Fruit fly (Drosophila melanogaster) whole organism, embryonic: ENCODE measurements around the gene ND-30.

ENCODE experiments used
- Awh ChIP-seq: fragments of 200-800 bp; sonication (Bioruptor generic); IDR thresholded peaks from 2 replicates; pipeline ENCODE4, ENCODE4 v1.3.6; 2022; ENCODE audit warnings: missing biosample characterization, missing genetic modification characterization
- CG10979 ChIP-seq: fragments of 200-800 bp; sonication (Bioruptor generic); optimal IDR thresholded peaks from 2 replicates; lab custom pipeline; 2018; ENCODE audit warnings: missing biosample characterization, mild to moderate bottlenecking, missing genetic modification characterization, moderate library complexity
- CG11696 ChIP-seq: fragments of 200-800 bp; sonication (Bioruptor generic); IDR thresholded peaks from 2 replicates; pipeline ENCODE4 v1.3.6; 2022; ENCODE audit warnings: missing biosample characterization, missing genetic modification characterization
- CG13894 ChIP-seq: fragments of 200-800 bp; sonication (Bioruptor generic); optimal IDR thresholded peaks from 3 replicates; lab custom pipeline; 2018; ENCODE audit warnings: missing biosample characterization, mild to moderate bottlenecking, missing genetic modification characterization, moderate library complexity
- CG14710 ChIP-seq: fragments of 200-800 bp; sonication (Bioruptor generic); optimal IDR thresholded peaks from 3 replicates; lab custom pipeline; 2019; ENCODE audit warnings: missing biosample characterization, mild to moderate bottlenecking, missing genetic modification characterization, moderate library complexity
- CG15601 ChIP-seq: fragments of 200-800 bp; sonication (Bioruptor generic); optimal IDR thresholded peaks from 3 replicates; lab custom pipeline; 2019; ENCODE audit warnings: missing biosample characterization, mild to moderate bottlenecking, missing genetic modification characterization, moderate library complexity
- CG16815 ChIP-seq: fragments of 200-800 bp; sonication (Bioruptor generic); optimal IDR thresholded peaks from 3 replicates; lab custom pipeline; 2017; ENCODE audit warnings: missing biosample characterization, mild to moderate bottlenecking, missing genetic modification characterization
- CG1792 ChIP-seq: fragments of 200-800 bp; sonication (Bioruptor generic); optimal IDR thresholded peaks from 2 replicates; lab custom pipeline; 2016; ENCODE audit warnings: missing biosample characterization, missing genetic modification characterization
- CG18476 ChIP-seq: fragments of 200-800 bp; sonication (Bioruptor generic); optimal IDR thresholded peaks from 2 replicates; lab custom pipeline; 2016; ENCODE audit warnings: missing biosample characterization, mild to moderate bottlenecking, missing genetic modification characterization
- CG18619 ChIP-seq: fragments of 200-800 bp; sonication (Bioruptor generic); optimal IDR thresholded peaks from 3 replicates; lab custom pipeline; 2017; ENCODE audit warnings: missing biosample characterization, mild to moderate bottlenecking, missing genetic modification characterization
- CG2116 ChIP-seq: fragments of 200-800 bp; sonication (Bioruptor generic); optimal IDR thresholded peaks from 3 replicates; lab custom pipeline; 2018; ENCODE audit warnings: missing biosample characterization, mild to moderate bottlenecking, missing genetic modification characterization
- CG2202 ChIP-seq: fragments of 200-800 bp; sonication (Bioruptor generic); optimal IDR thresholded peaks from 2 replicates; lab custom pipeline; 2018; ENCODE audit warnings: missing biosample characterization, mild to moderate bottlenecking, missing genetic modification characterization
- CG3065 ChIP-seq: fragments of 200-800 bp; sonication (Bioruptor generic); optimal IDR thresholded peaks from 2 replicates; lab custom pipeline; 2016; ENCODE audit warnings: missing biosample characterization, missing genetic modification characterization
- CG3163 ChIP-seq: fragments of 200-800 bp; sonication (Bioruptor generic); optimal IDR thresholded peaks from 3 replicates; lab custom pipeline; 2016; ENCODE audit warnings: missing biosample characterization, missing genetic modification characterization
- CG32772 ChIP-seq: fragments of 200-800 bp; sonication (Bioruptor generic); IDR thresholded peaks from 2 replicates; pipeline ENCODE4 v1.3.6; 2022; ENCODE audit warnings: missing biosample characterization, missing genetic modification characterization
- CG3838 ChIP-seq: fragments of 200-800 bp; sonication (Bioruptor generic); optimal IDR thresholded peaks from 3 replicates; lab custom pipeline; 2016; ENCODE audit warnings: missing biosample characterization, missing genetic modification characterization
- CG4424 ChIP-seq: fragments of 200-800 bp; sonication (Bioruptor generic); optimal IDR thresholded peaks from 3 replicates; lab custom pipeline; 2016; ENCODE audit warnings: missing biosample characterization, missing genetic modification characterization
- CG5245 ChIP-seq: fragments of 200-800 bp; sonication (Bioruptor generic); optimal IDR thresholded peaks from 3 replicates; lab custom pipeline; 2016; ENCODE audit warnings: missing biosample characterization, missing genetic modification characterization
- CG8944 ChIP-seq: fragments of 200-800 bp; sonication (Bioruptor generic); optimal IDR thresholded peaks from 3 replicates; lab custom pipeline; 2016; ENCODE audit warnings: missing biosample characterization, missing genetic modification characterization
- CG9215 ChIP-seq: fragments of 200-800 bp; sonication (Bioruptor generic); IDR thresholded peaks from 2 replicates; pipeline ENCODE4 v1.3.6; 2022; ENCODE audit warnings: missing biosample characterization, missing genetic modification characterization
- CG9817 ChIP-seq: fragments of 200-800 bp; sonication (Bioruptor generic); optimal IDR thresholded peaks from 2 replicates; lab custom pipeline; 2018; ENCODE audit warnings: missing biosample characterization, mild to moderate bottlenecking, missing genetic modification characterization, moderate library complexity
- E2f2 ChIP-seq: fragments of 200-800 bp; sonication (Bioruptor generic); IDR thresholded peaks from 2 replicates; pipeline ENCODE4 v1.3.6; 2022; ENCODE audit warnings: missing biosample characterization, missing genetic modification characterization
- Eip74EF ChIP-seq, 2 experiments: fragments of 200-800 bp in 1 of 2; fragments of >200 bp in 1 of 2; sonication (Bioruptor generic) in 1 of 2; optimal IDR thresholded peaks; 2 replicates each; lab custom pipeline; 2017 to 2019; ENCODE audit warnings: missing biosample characterization in 2 of 2, missing genetic modification characterization in 2 of 2, mild to moderate bottlenecking in 1 of 2, moderate library complexity in 1 of 2
- Gsc ChIP-seq: fragments of 200-800 bp; sonication (Bioruptor generic); IDR thresholded peaks from 2 replicates; pipeline ENCODE4 v1.3.6; 2022; ENCODE audit warnings: missing biosample characterization, missing genetic modification characterization
- Lim3 ChIP-seq: fragments of 200-800 bp; sonication (Bioruptor generic); IDR thresholded peaks from 2 replicates; pipeline ENCODE4 v1.3.6; 2022; ENCODE audit warnings: missing biosample characterization, missing genetic modification characterization
- Spps ChIP-seq: fragments of 200-800 bp; sonication (Bioruptor generic); optimal IDR thresholded peaks from 2 replicates; lab custom pipeline; 2018; ENCODE audit warnings: missing biosample characterization, mild to moderate bottlenecking, missing genetic modification characterization
- ato ChIP-seq: fragments of 200-800 bp; sonication (Bioruptor generic); IDR thresholded peaks from 2 replicates; pipeline ENCODE4 v1.3.6; 2022; ENCODE audit warnings: missing biosample characterization, missing genetic modification characterization; ENCODE audit not compliant: partially characterized antibody
- br ChIP-seq: fragments of >200 bp; optimal IDR thresholded peaks from 2 replicates; lab custom pipeline; 2017
- crc ChIP-seq: fragments of 200-800 bp; sonication (Bioruptor generic); optimal IDR thresholded peaks from 2 replicates; lab custom pipeline; 2016; ENCODE audit warnings: missing biosample characterization, missing genetic modification characterization
- dysf ChIP-seq: fragments of 200-800 bp; sonication (Bioruptor generic); IDR thresholded peaks from 3 replicates; pipeline ENCODE4 v1.3.6; 2022; ENCODE audit warnings: missing biosample characterization, missing genetic modification characterization
- ems ChIP-seq: fragments of 200-800 bp; sonication (Bioruptor generic); optimal IDR thresholded peaks from 3 replicates; lab custom pipeline; 2016; ENCODE audit warnings: missing biosample characterization, missing genetic modification characterization
- ham ChIP-seq: fragments of 200-800 bp; sonication (Bioruptor generic); IDR thresholded peaks from 2 replicates; pipeline ENCODE4 v1.3.6; 2022; ENCODE audit warnings: missing biosample characterization, missing genetic modification characterization
- hbn ChIP-seq: fragments of 200-800 bp; sonication (Bioruptor generic); IDR thresholded peaks from 2 replicates; pipeline ENCODE4 v1.3.6; 2022; ENCODE audit warnings: missing biosample characterization, missing genetic modification characterization; ENCODE audit not compliant: partially characterized antibody
- maf-S ChIP-seq: fragments of 200-800 bp; sonication (Bioruptor generic); optimal IDR thresholded peaks from 2 replicates; lab custom pipeline; 2016; ENCODE audit warnings: missing biosample characterization, missing genetic modification characterization
- repo ChIP-seq: fragments of 200-800 bp; sonication (Bioruptor generic); optimal IDR thresholded peaks from 2 replicates; lab custom pipeline; 2016; ENCODE audit warnings: missing biosample characterization, missing genetic modification characterization
- row ChIP-seq: fragments of 200-800 bp; sonication (Bioruptor generic); IDR thresholded peaks from 3 replicates; pipeline ENCODE4 v1.3.6; 2022; ENCODE audit warnings: missing biosample characterization, missing genetic modification characterization
- sqz ChIP-seq: fragments of 200-800 bp; sonication (Bioruptor generic); optimal IDR thresholded peaks from 3 replicates; lab custom pipeline; 2018; ENCODE audit warnings: missing biosample characterization, mild to moderate bottlenecking, missing genetic modification characterization
- ttk ChIP-seq: fragments of 200-800 bp; sonication (Bioruptor generic); IDR thresholded peaks from 2 replicates; pipeline ENCODE4 v2.1.2; 2022; ENCODE audit warnings: missing biosample characterization, missing genetic modification characterization

ND-30 gene

dm6 chr3L:3208895-3209294, 49.5 kb upstream of the ND-30 start, which contains the start of the genes CG32269 and CG32270 (continued):
- no peak for TF ChIP-seq CG10979
- TF ChIP-seq Spps (tag; lab: Kevin White, UChicago): no peak
- TF ChIP-seq CG18619 (GFP tag; lab: Kevin White, UChicago): peak; percentile 3
- no peak for TF ChIP-seq CG11696

- TF ChIP-seq row (GFP tag; lab: Robert Waterston, UW) (no peak), Lim3 (GFP tag; lab: Robert Waterston, UW) (no peak), sqz (GFP tag; lab: Kevin White, UChicago) (no peak), CG5245 (no peak), dysf (GFP tag; lab: Robert Waterston, UW) (no peak), CG9817 (tag; lab: Kevin White, UChicago) (no peak), CG4424 (GFP tag; lab: Kevin White, UChicago) (no peak), CG13894 (tag; lab: Kevin White, UChicago) (no peak), ems (GFP tag; lab: Kevin White, UChicago) (no peak), CG32772 (GFP tag; lab: Robert Waterston, UW) (no peak), CG9215 (GFP tag; lab: Robert Waterston, UW) (no peak), Awh (no peak), br (lab: Kevin White, UChicago) (no peak)
Measured at dm6 chr3L:3206263-3206662, 46.9 kb upstream of the ND-30 start, which contains the start of gene CG33160. Gene CG33160, minus strand, starts transcription at chr3L:3206363.

- TF ChIP-seq maf-S (GFP tag; lab: Kevin White, UChicago) (no peak), CG2116 (GFP tag; lab: Kevin White, UChicago) (no peak), CG3163 (no peak), crc (no peak), Gsc (GFP tag; lab: Robert Waterston, UW) (no peak), ato (no peak), CG2202 (tag; lab: Kevin White, UChicago) (no peak), repo (no peak), CG1792 (GFP tag; lab: Kevin White, UChicago) (no peak), CG3065 (GFP tag; lab: Kevin White, UChicago) (no peak), CG18476 (GFP tag; lab: Kevin White, UChicago) (no peak), CG3838 (GFP tag; lab: Kevin White, UChicago) (no peak), CG15601 (tag; lab: Kevin White, UChicago) (no peak), CG16815 (GFP tag; lab: Kevin White, UChicago) (no peak), ham (no peak), hbn (no peak)
- TF ChIP-seq, all 482 proteins: peak for 0
Measured at dm6 chr3L:3205349-3205748, 46.0 kb upstream of the ND-30 start, which contains the start of gene CG32277. Gene CG32277, minus strand, starts transcription at chr3L:3205449.

- TF ChIP-seq CG8944 (no peak), ttk (no peak), CG14710 (tag; lab: Kevin White, UChicago) (no peak), E2f2 (GFP tag; lab: Robert Waterston, UW) (no peak), Eip74EF (GFP tag; optimal IDR thresholded peaks at IDR 0.05; lab: Kevin White, UChicago) (no peak)
Measured at dm6 chr3L:3204348-3204747, 45.0 kb upstream of the ND-30 start, which contains the start of gene CG33159. Gene CG33159, minus strand, starts transcription at chr3L:3204448.
